Fruit fly (Drosophila melanogaster) whole organism, prepupa: ENCODE measurements around the gene CG9855.

ENCODE experiments used
- Blimp-1 ChIP-seq: fragments of 200-800 bp; sonication (Bioruptor generic); optimal IDR thresholded peaks from 3 replicates; lab custom pipeline; 2017; ENCODE audit warnings: missing biosample characterization, missing genetic modification characterization, mild to moderate bottlenecking, moderate library complexity, missing genetic modification reagents
- CG10631 ChIP-seq: fragments of 200-800 bp; sonication (Bioruptor generic); optimal IDR thresholded peaks from 2 replicates; lab custom pipeline; 2016; ENCODE audit warnings: missing biosample characterization, missing genetic modification characterization
- CG10669 ChIP-seq: fragments of 200-800 bp; sonication (Bioruptor generic); optimal IDR thresholded peaks from 3 replicates; lab custom pipeline; 2018; ENCODE audit warnings: missing biosample characterization, mild to moderate bottlenecking, missing genetic modification characterization, moderate library complexity
- CG11762 ChIP-seq: fragments of 200-800 bp; sonication (Bioruptor generic); optimal IDR thresholded peaks from 3 replicates; lab custom pipeline; 2016; ENCODE audit warnings: missing biosample characterization, missing genetic modification characterization; ENCODE audit not compliant: insufficient read depth
- CG11902 ChIP-seq: fragments of 200-800 bp; sonication (Bioruptor generic); optimal IDR thresholded peaks from 3 replicates; lab custom pipeline; 2016; ENCODE audit warnings: missing biosample characterization, missing genetic modification characterization
- CG1621 ChIP-seq: fragments of 200-800 bp; sonication (Bioruptor generic); optimal IDR thresholded peaks from 3 replicates; lab custom pipeline; 2018; ENCODE audit warnings: missing biosample characterization, mild to moderate bottlenecking, missing genetic modification characterization
- CG16779 ChIP-seq: fragments of 200-800 bp; sonication (Bioruptor generic); optimal IDR thresholded peaks from 3 replicates; lab custom pipeline; 2017; ENCODE audit warnings: missing biosample characterization, mild to moderate bottlenecking, missing genetic modification characterization
- CG3032 ChIP-seq: fragments of 200-800 bp; optimal IDR thresholded peaks from 2 replicates; lab custom pipeline; 2019; ENCODE audit warnings: missing biosample characterization, mild to moderate bottlenecking, missing genetic modification characterization, moderate library complexity
- CG31627 ChIP-seq: fragments of 200-800 bp; sonication (Bioruptor generic); optimal IDR thresholded peaks from 3 replicates; lab custom pipeline; 2016; ENCODE audit warnings: missing biosample characterization, missing genetic modification characterization
- CG32006 ChIP-seq: fragments of 200-800 bp; sonication (Bioruptor generic); optimal IDR thresholded peaks from 3 replicates; lab custom pipeline; 2017; ENCODE audit warnings: missing biosample characterization, mild to moderate bottlenecking, missing genetic modification characterization
- CG34406 ChIP-seq: fragments of 200-800 bp; sonication (Bioruptor generic); optimal IDR thresholded peaks from 3 replicates; lab custom pipeline; 2016; ENCODE audit warnings: missing biosample characterization, missing genetic modification characterization
- CG3919 ChIP-seq: fragments of 200-800 bp; sonication (Bioruptor generic); optimal IDR thresholded peaks from 3 replicates; lab custom pipeline; 2016; ENCODE audit warnings: missing biosample characterization, missing genetic modification characterization
- CG4318 ChIP-seq: fragments of 200-800 bp; sonication (Bioruptor generic); optimal IDR thresholded peaks from 3 replicates; lab custom pipeline; 2017; ENCODE audit warnings: missing biosample characterization, mild to moderate bottlenecking, missing genetic modification characterization
- CG6163 ChIP-seq: fragments of 200-800 bp; sonication (Bioruptor generic); IDR thresholded peaks from 3 replicates; pipeline ENCODE4 v1.3.6; 2022; ENCODE audit warnings: missing biosample characterization, missing genetic modification characterization
- CG6276 ChIP-seq: fragments of 200-800 bp; sonication (Bioruptor generic); optimal IDR thresholded peaks from 2 replicates; lab custom pipeline; 2017; ENCODE audit warnings: missing biosample characterization, mild to moderate bottlenecking, missing genetic modification characterization
- CG6808 ChIP-seq: fragments of 200-800 bp; sonication (Bioruptor generic); optimal IDR thresholded peaks from 3 replicates; lab custom pipeline; 2017; ENCODE audit warnings: missing biosample characterization, missing genetic modification characterization, mild to moderate bottlenecking, moderate library complexity, missing genetic modification reagents
- CG6854 ChIP-seq: fragments of 200-800 bp; sonication (Bioruptor generic); optimal IDR thresholded peaks from 2 replicates; lab custom pipeline; 2017; ENCODE audit warnings: missing biosample characterization, mild to moderate bottlenecking, missing genetic modification characterization
- CG7368 ChIP-seq: fragments of 200-800 bp; sonication (Bioruptor generic); optimal IDR thresholded peaks from 3 replicates; lab custom pipeline; 2016; ENCODE audit warnings: missing biosample characterization, missing genetic modification characterization
- CG8119 ChIP-seq: fragments of 200-800 bp; sonication (Bioruptor generic); IDR thresholded peaks from 3 replicates; pipeline ENCODE4 v1.3.6; 2022; ENCODE audit warnings: missing biosample characterization, missing genetic modification characterization
- CG8319 ChIP-seq: fragments of 200-800 bp; sonication (Bioruptor generic); optimal IDR thresholded peaks from 3 replicates; lab custom pipeline; 2016; ENCODE audit warnings: missing biosample characterization, missing genetic modification characterization
- CG8632 ChIP-seq: fragments of 200-800 bp; sonication (Bioruptor generic); optimal IDR thresholded peaks from 3 replicates; lab custom pipeline; 2016; ENCODE audit warnings: missing biosample characterization, missing genetic modification characterization
- CG9139 ChIP-seq: fragments of 200-800 bp; sonication (Bioruptor generic); optimal IDR thresholded peaks from 3 replicates; lab custom pipeline; 2017; ENCODE audit warnings: missing biosample characterization, mild to moderate bottlenecking, missing genetic modification characterization
- Eip75B ChIP-seq: fragments of 200-800 bp; sonication (Bioruptor generic); optimal IDR thresholded peaks from 3 replicates; lab custom pipeline; 2016; ENCODE audit warnings: missing biosample characterization, missing genetic modification characterization
- Ets21C ChIP-seq: fragments of 200-800 bp; sonication (Bioruptor generic); optimal IDR thresholded peaks from 3 replicates; lab custom pipeline; 2016; ENCODE audit warnings: missing biosample characterization, missing genetic modification characterization
- Ets96B ChIP-seq: fragments of 200-800 bp; optimal IDR thresholded peaks from 2 replicates; lab custom pipeline; 2019; ENCODE audit warnings: missing biosample characterization, mild to moderate bottlenecking, missing genetic modification characterization, moderate library complexity
- Lpt ChIP-seq: fragments of 200-800 bp; sonication (Bioruptor generic); optimal IDR thresholded peaks from 3 replicates; lab custom pipeline; 2016; ENCODE audit warnings: missing biosample characterization, missing genetic modification characterization
- OdsH ChIP-seq: fragments of 200-800 bp; sonication (Bioruptor generic); optimal IDR thresholded peaks from 3 replicates; lab custom pipeline; 2016; ENCODE audit warnings: missing biosample characterization, missing genetic modification characterization
- Smox ChIP-seq: fragments of 200-800 bp; sonication (Bioruptor generic); optimal IDR thresholded peaks from 3 replicates; lab custom pipeline; 2016; ENCODE audit warnings: missing biosample characterization, missing genetic modification characterization
- Sox102F ChIP-seq: fragments of 200-800 bp; sonication (Bioruptor generic); optimal IDR thresholded peaks from 2 replicates; lab custom pipeline; 2016; ENCODE audit warnings: missing biosample characterization, mild to moderate bottlenecking, missing genetic modification characterization
- Sox14 ChIP-seq: fragments of 200-800 bp; sonication (Bioruptor generic); optimal IDR thresholded peaks from 3 replicates; lab custom pipeline; 2016; ENCODE audit warnings: missing biosample characterization, missing genetic modification characterization
- Sox15 ChIP-seq: fragments of 200-800 bp; sonication (Bioruptor generic); optimal IDR thresholded peaks from 3 replicates; lab custom pipeline; 2016; ENCODE audit warnings: missing biosample characterization, missing genetic modification characterization
- achi ChIP-seq: fragments of 200-800 bp; sonication (Bioruptor generic); optimal IDR thresholded peaks from 3 replicates; lab custom pipeline; 2016; ENCODE audit warnings: missing biosample characterization, missing genetic modification characterization
- acj6 ChIP-seq: fragments of 200-800 bp; sonication (Bioruptor generic); optimal IDR thresholded peaks from 3 replicates; lab custom pipeline; 2016; ENCODE audit warnings: missing biosample characterization, missing genetic modification characterization
- cyc ChIP-seq: fragments of 200-800 bp; sonication (Bioruptor generic); optimal IDR thresholded peaks from 3 replicates; lab custom pipeline; 2016; ENCODE audit warnings: missing biosample characterization, missing genetic modification characterization
- dac ChIP-seq: fragments of 200-800 bp; sonication (Bioruptor generic); optimal IDR thresholded peaks from 2 replicates; lab custom pipeline; 2017; ENCODE audit warnings: missing biosample characterization, mild to moderate bottlenecking, missing genetic modification characterization
- dsx ChIP-seq: fragments of 200-800 bp; optimal IDR thresholded peaks from 3 replicates; lab custom pipeline; 2019; ENCODE audit warnings: missing biosample characterization, mild to moderate bottlenecking, missing genetic modification characterization, moderate library complexity; ENCODE audit not compliant: poor library complexity, severe bottlenecking
- eg ChIP-seq: fragments of 200-800 bp; sonication (Bioruptor generic); IDR thresholded peaks from 3 replicates; pipeline ENCODE4 v1.3.6; 2022; ENCODE audit warnings: missing biosample characterization, missing genetic modification characterization
- esn ChIP-seq: fragments of 200-800 bp; sonication (Bioruptor generic); optimal IDR thresholded peaks from 2 replicates; lab custom pipeline; 2016; ENCODE audit warnings: missing biosample characterization, mild to moderate bottlenecking, missing genetic modification characterization, moderate library complexity
- fd59A ChIP-seq: fragments of 200-800 bp; sonication (Bioruptor generic); optimal IDR thresholded peaks from 2 replicates; lab custom pipeline; 2017; ENCODE audit warnings: missing biosample characterization, mild to moderate bottlenecking, missing genetic modification characterization, missing genetic modification reagents
- fd85E ChIP-seq: fragments of 200-800 bp; sonication (Bioruptor generic); optimal IDR thresholded peaks from 3 replicates; lab custom pipeline; 2016; ENCODE audit warnings: missing biosample characterization, missing genetic modification characterization
- lz ChIP-seq: fragments of 200-800 bp; sonication (Bioruptor generic); optimal IDR thresholded peaks from 3 replicates; lab custom pipeline; 2016; ENCODE audit warnings: missing biosample characterization, missing genetic modification characterization
- net ChIP-seq: fragments of 200-800 bp; sonication (Bioruptor generic); optimal IDR thresholded peaks from 3 replicates; lab custom pipeline; 2016; ENCODE audit warnings: missing biosample characterization, missing genetic modification characterization
- pdm3 ChIP-seq: fragments of 200-800 bp; sonication (Bioruptor generic); optimal IDR thresholded peaks from 3 replicates; lab custom pipeline; 2016; ENCODE audit warnings: missing biosample characterization, missing genetic modification characterization
- svp ChIP-seq: fragments of 200-800 bp; sonication (Bioruptor generic); peaks from one replicate; lab custom pipeline; 2016; ENCODE audit warnings: missing biosample characterization, missing genetic modification characterization
- topi ChIP-seq: fragments of 200-800 bp; sonication (Bioruptor generic); optimal IDR thresholded peaks from 3 replicates; lab custom pipeline; 2016; ENCODE audit warnings: missing biosample characterization, missing genetic modification characterization

Gene CG9855

dm6 chr3R:4403706-4404392 lies 6.2 kb upstream of the CG9855 start (continued):
- TF ChIP-seq CG9139 (GFP tag; lab: Kevin White, UChicago) (no peak), cyc (GFP tag; lab: Kevin White, UChicago) (peak; percentile 43), dsx (GFP tag; lab: Kevin White, UChicago) (peak; percentile 32), topi (GFP tag; lab: Kevin White, UChicago) (peak; percentile 49), CG11902 (GFP tag; lab: Kevin White, UChicago) (peak; percentile 9), achi (GFP tag; lab: Kevin White, UChicago) (peak; percentile 38), CG10669 (GFP tag; lab: Kevin White, UChicago) (no peak), fd59A (GFP tag; lab: Kevin White, UChicago) (no peak)

dm6 chr3R:4402884-4403705 lies 5.4 kb upstream of the CG9855 start, which contains the start of gene lost:
lost (plus strand) TSS chr3R:4403076.
- TF ChIP-seq CG3919 (no peak), CG16779 (tag; lab: Kevin White, UChicago) (peak; percentile 7), fd59A (GFP tag; lab: Kevin White, UChicago) (no peak), CG8319 (GFP tag; lab: Kevin White, UChicago) (no peak), pdm3 (no peak), cyc (GFP tag; lab: Kevin White, UChicago) (no peak), Lpt (GFP tag; lab: Kevin White, UChicago) (no peak), CG6163 (GFP tag; lab: Robert Waterston, UW) (peak; percentile 59; the same call in 2 of the 3 replicates), CG8119 (GFP tag; lab: Robert Waterston, UW) (0 out of 3 replicates have a peak, but pooled peaks have one; percentile 27), OdsH (GFP tag; lab: Kevin White, UChicago) (no peak), CG1621 (peak; percentile 27), CG34406 (no peak), Sox102F (GFP tag; lab: Kevin White, UChicago) (no peak), Ets21C (no peak), Smox (GFP tag; lab: Kevin White, UChicago) (no peak), CG10631 (peak; percentile 21), fd85E (GFP tag; lab: Kevin White, UChicago) (no peak), Sox15 (GFP tag; lab: Kevin White, UChicago) (no peak), CG6808 (GFP tag; lab: Kevin White, UChicago) (no peak), acj6 (GFP tag; lab: Kevin White, UChicago) (no peak), CG32006 (GFP tag; lab: Kevin White, UChicago) (no peak), Sox14 (no peak), Blimp-1 (GFP tag; lab: Kevin White, UChicago) (no peak), topi (GFP tag; lab: Kevin White, UChicago) (peak; percentile 22), CG3032 (tag; lab: Kevin White, UChicago) (no peak), CG10669 (GFP tag; lab: Kevin White, UChicago) (no peak), CG11902 (GFP tag; lab: Kevin White, UChicago) (no peak), lz (GFP tag; lab: Kevin White, UChicago) (peak; percentile 35), svp (GFP tag; lab: Kevin White, UChicago) (peak; percentile 92), CG7368 (GFP tag; lab: Kevin White, UChicago) (no peak), eg (peak; percentile 51; the same call in 1 of the 3 replicates), net (GFP tag; lab: Kevin White, UChicago) (no peak), CG6276 (GFP tag; lab: Kevin White, UChicago) (no peak), Ets96B (no peak), dac (GFP tag; lab: Kevin White, UChicago) (no peak), CG8632 (GFP tag; lab: Kevin White, UChicago) (no peak), CG6854 (no peak), esn (peak; percentile 17), CG11762 (GFP tag; lab: Kevin White, UChicago) (no peak), dsx (GFP tag; lab: Kevin White, UChicago) (peak; percentile 49), CG31627 (GFP tag; lab: Kevin White, UChicago) (no peak), achi (GFP tag; lab: Kevin White, UChicago) (peak; percentile 99), CG4318 (no peak), Eip75B (GFP tag; lab: Kevin White, UChicago) (no peak)
